Fruit fly (Drosophila melanogaster) Kc167 (cell line): ENCODE results near the gene snz.

Source experiments
- Myc ChIP-seq: fragments of >200 bp; optimal IDR thresholded peaks from 2 replicates; lab custom pipeline; 2017; ENCODE audit warnings: missing external identifiers
- Sin3A ChIP-seq: fragments of >200 bp; optimal IDR thresholded peaks from 2 replicates; lab custom pipeline; 2018; ENCODE audit warnings: missing external identifiers
- insv ChIP-seq: fragments of >200 bp; optimal IDR thresholded peaks from 3 replicates; lab custom pipeline; 2018; ENCODE audit warnings: missing external identifiers
- ttk ChIP-seq: sonication (Bioruptor generic); optimal IDR thresholded peaks from 2 replicates; lab custom pipeline; 2017; ENCODE audit warnings: missing external identifiers

- TF ChIP-seq Myc (lab: Kevin White, UChicago) (no peak), Sin3A (no peak), ttk (lab: Kevin White, UChicago) (no peak), insv (lab: Kevin White, UChicago) (no peak)
Measured at dm6 chrX:7883926-7884325, 28.0 kb upstream of the snz start, which contains the start of gene Ir7f.
